Fruit fly (Drosophila melanogaster) whole organism, embryonic: ENCODE measurements around the gene CG4594.

Experiments used
- Atf-2 ChIP-seq: fragments of 200-800 bp; sonication (Bioruptor generic); optimal IDR thresholded peaks from 2 replicates; lab custom pipeline; 2016; ENCODE audit warnings: missing biosample characterization, missing genetic modification characterization
- BEAF-32 ChIP-seq: fragments of 200-800 bp; sonication (Bioruptor generic); optimal IDR thresholded peaks from 3 replicates; lab custom pipeline; 2017; ENCODE audit warnings: missing biosample characterization, missing genetic modification characterization, mild to moderate bottlenecking, moderate library complexity, missing genetic modification reagents
- CG10431 ChIP-seq: fragments of 200-800 bp; sonication (Bioruptor generic); optimal IDR thresholded peaks from 3 replicates; lab custom pipeline; 2018; ENCODE audit warnings: missing biosample characterization, mild to moderate bottlenecking, missing genetic modification characterization
- CG1603 ChIP-seq: fragments of 200-800 bp; sonication (Bioruptor generic); optimal IDR thresholded peaks from 2 replicates; lab custom pipeline; 2019; ENCODE audit warnings: missing biosample characterization, mild to moderate bottlenecking, missing genetic modification characterization, moderate library complexity
- CG16779 ChIP-seq: fragments of 200-800 bp; sonication (Bioruptor generic); IDR thresholded peaks from 2 replicates; pipeline ENCODE4 v1.3.6; 2022; ENCODE audit warnings: missing biosample characterization, missing genetic modification characterization
- CG17186 ChIP-seq: fragments of 200-800 bp; sonication (Bioruptor generic); optimal IDR thresholded peaks from 3 replicates; lab custom pipeline; 2017; ENCODE audit warnings: missing biosample characterization, missing genetic modification reagents, missing genetic modification characterization
- CG17359 ChIP-seq: fragments of 200-800 bp; sonication (Bioruptor generic); optimal IDR thresholded peaks from 3 replicates; lab custom pipeline; 2018; ENCODE audit warnings: missing biosample characterization, mild to moderate bottlenecking, missing genetic modification characterization, moderate library complexity
- CG17385 ChIP-seq: fragments of 200-800 bp; sonication (Bioruptor generic); optimal IDR thresholded peaks from 3 replicates; lab custom pipeline; 2018; ENCODE audit warnings: missing biosample characterization, mild to moderate bottlenecking, missing genetic modification characterization
- CG34422 ChIP-seq: fragments of 200-800 bp; sonication (Bioruptor generic); IDR thresholded peaks from 3 replicates; pipeline ENCODE4 v1.3.6; 2022; ENCODE audit warnings: missing biosample characterization, missing genetic modification characterization
- CG4854 ChIP-seq: fragments of 200-800 bp; sonication (Bioruptor generic); optimal IDR thresholded peaks from 2 replicates; lab custom pipeline; 2016; ENCODE audit warnings: missing biosample characterization, missing genetic modification characterization, inconsistent platforms
- CG8388 ChIP-seq: fragments of 200-800 bp; sonication (Bioruptor generic); optimal IDR thresholded peaks from 2 replicates; lab custom pipeline; 2019; ENCODE audit warnings: missing biosample characterization, mild to moderate bottlenecking, missing genetic modification characterization, moderate library complexity
- Camta ChIP-seq: fragments of 200-800 bp; sonication (Bioruptor generic); optimal IDR thresholded peaks from 2 replicates; lab custom pipeline; 2016; ENCODE audit warnings: missing biosample characterization, missing genetic modification characterization
- Dip3 ChIP-seq: fragments of 200-800 bp; sonication (Bioruptor generic); optimal IDR thresholded peaks from 3 replicates; lab custom pipeline; 2016; ENCODE audit warnings: missing biosample characterization, missing genetic modification characterization
- E2f2 ChIP-seq: fragments of 200-800 bp; sonication (Bioruptor generic); IDR thresholded peaks from 2 replicates; pipeline ENCODE4 v1.3.6; 2022; ENCODE audit warnings: missing biosample characterization, missing genetic modification characterization
- Ets65A ChIP-seq: fragments of 200-800 bp; sonication (Bioruptor generic); peaks from one replicate; lab custom pipeline; 2016; ENCODE audit warnings: missing biosample characterization, missing genetic modification characterization
- Fer2 ChIP-seq: fragments of 200-800 bp; sonication (Bioruptor generic); optimal IDR thresholded peaks from 2 replicates; lab custom pipeline; 2018; ENCODE audit warnings: missing biosample characterization, mild to moderate bottlenecking, missing genetic modification characterization, moderate library complexity
- GATAe ChIP-seq: fragments of 200-800 bp; sonication (Bioruptor generic); conservative IDR thresholded peaks from 2 replicates; pipeline ENCODE4 v1.3.6; 2022; ENCODE audit warnings: missing biosample characterization, missing genetic modification characterization
- Gug ChIP-seq: fragments of 200-800 bp; sonication (Bioruptor generic); IDR thresholded peaks from 4 replicates; pipeline ENCODE4 v1.3.6; 2022; ENCODE audit warnings: missing biosample characterization, missing genetic modification characterization
- HLH4C ChIP-seq: fragments of 200-800 bp; sonication (Bioruptor generic); IDR thresholded peaks from 3 replicates; pipeline ENCODE4 v1.3.6; 2022; ENCODE audit warnings: missing biosample characterization, missing genetic modification characterization; ENCODE audit not compliant: partially characterized antibody
- Jarid2 ChIP-seq: fragments of 200-800 bp; sonication (Bioruptor generic); optimal IDR thresholded peaks from 3 replicates; lab custom pipeline; 2017; ENCODE audit warnings: mild to moderate bottlenecking, missing biosample characterization, missing genetic modification reagents, missing genetic modification characterization
- Pdp1 ChIP-seq, 2 experiments: fragments of 200-800 bp; sonication (Bioruptor generic); optimal IDR thresholded peaks; 3 replicates each; lab custom pipeline; 2016; ENCODE audit warnings: missing biosample characterization in 2 of 2, missing genetic modification characterization in 2 of 2, mild to moderate bottlenecking in 1 of 2, moderate library complexity in 1 of 2
- Poxn ChIP-seq: fragments of 200-800 bp; sonication (Bioruptor generic); IDR thresholded peaks from 2 replicates; pipeline ENCODE4 v1.3.6; 2022; ENCODE audit warnings: missing biosample characterization, missing genetic modification characterization
- Rfx ChIP-seq: fragments of 200-800 bp; sonication (Bioruptor generic); IDR thresholded peaks from 2 replicates; pipeline ENCODE4 v1.3.6; 2022; ENCODE audit warnings: missing biosample characterization, missing genetic modification characterization
- Spps ChIP-seq: fragments of 200-800 bp; sonication (Bioruptor generic); optimal IDR thresholded peaks from 2 replicates; lab custom pipeline; 2018; ENCODE audit warnings: missing biosample characterization, mild to moderate bottlenecking, missing genetic modification characterization
- Xbp1 ChIP-seq: fragments of 200-800 bp; sonication (Bioruptor generic); optimal IDR thresholded peaks from 3 replicates; lab custom pipeline; 2016; ENCODE audit warnings: missing biosample characterization, mild to moderate bottlenecking, missing genetic modification characterization
- ato ChIP-seq: fragments of 200-800 bp; sonication (Bioruptor generic); IDR thresholded peaks from 2 replicates; pipeline ENCODE4 v1.3.6; 2022; ENCODE audit warnings: missing biosample characterization, missing genetic modification characterization; ENCODE audit not compliant: partially characterized antibody
- bab2 ChIP-seq: fragments of 200-800 bp; sonication (Bioruptor generic); optimal IDR thresholded peaks from 2 replicates; lab custom pipeline; 2016; ENCODE audit warnings: missing biosample characterization, missing genetic modification characterization
- bbx ChIP-seq: fragments of 200-800 bp; sonication (Bioruptor generic); IDR thresholded peaks from 2 replicates; pipeline ENCODE4 v1.3.6; 2022; ENCODE audit warnings: missing biosample characterization, missing genetic modification characterization; ENCODE audit not compliant: partially characterized antibody
- cg ChIP-seq: fragments of 200-800 bp; sonication (Bioruptor generic); optimal IDR thresholded peaks from 3 replicates; lab custom pipeline; 2019; ENCODE audit warnings: missing biosample characterization, mild to moderate bottlenecking, missing genetic modification characterization, moderate library complexity
- chm ChIP-seq: fragments of 200-800 bp; sonication (Bioruptor generic); IDR thresholded peaks from 2 replicates; pipeline ENCODE4 v1.3.6; 2022; ENCODE audit warnings: missing biosample characterization, missing genetic modification characterization
- crc ChIP-seq: fragments of 200-800 bp; sonication (Bioruptor generic); optimal IDR thresholded peaks from 2 replicates; lab custom pipeline; 2016; ENCODE audit warnings: missing biosample characterization, missing genetic modification characterization
- crol ChIP-seq: fragments of 200-800 bp; sonication (Bioruptor generic); IDR thresholded peaks from 2 replicates; pipeline ENCODE4 v1.3.6; 2022; ENCODE audit warnings: missing biosample characterization, missing genetic modification characterization
- da ChIP-seq: fragments of 200-800 bp; sonication (Bioruptor generic); optimal IDR thresholded peaks from 2 replicates; lab custom pipeline; 2016; ENCODE audit warnings: missing biosample characterization, missing genetic modification characterization
- dati ChIP-seq: fragments of 200-800 bp; sonication (Bioruptor generic); IDR thresholded peaks from 2 replicates; pipeline ENCODE4 v1.3.6; 2022; ENCODE audit warnings: missing biosample characterization, missing genetic modification characterization
- fu2 ChIP-seq: fragments of 200-800 bp; sonication (Bioruptor generic); optimal IDR thresholded peaks from 2 replicates; lab custom pipeline; 2016; ENCODE audit warnings: missing biosample characterization, missing genetic modification characterization
- gsb-n ChIP-seq: fragments of 200-800 bp; sonication (Bioruptor generic); optimal IDR thresholded peaks from 3 replicates; lab custom pipeline; 2018; ENCODE audit warnings: missing biosample characterization, mild to moderate bottlenecking, missing genetic modification characterization
- insv ChIP-seq, 2 experiments: fragments of 200-800 bp; sonication (Bioruptor generic); optimal IDR thresholded peaks; 3 replicates each; lab custom pipeline; 2016 to 2018; ENCODE audit warnings: missing biosample characterization in 2 of 2, missing genetic modification characterization in 2 of 2
- kni ChIP-seq: fragments of 200-800 bp; sonication (Bioruptor generic); optimal IDR thresholded peaks from 3 replicates; lab custom pipeline; 2017; ENCODE audit warnings: mild to moderate bottlenecking, missing biosample characterization, missing genetic modification reagents, missing genetic modification characterization
- lbe ChIP-seq: fragments of 200-800 bp; sonication (Bioruptor generic); optimal IDR thresholded peaks from 2 replicates; lab custom pipeline; 2016; ENCODE audit warnings: missing biosample characterization, mild to moderate bottlenecking, missing genetic modification characterization
- nom ChIP-seq: fragments of 200-800 bp; sonication (Bioruptor generic); optimal IDR thresholded peaks from 2 replicates; lab custom pipeline; 2017; ENCODE audit warnings: missing biosample characterization, missing genetic modification characterization, mild to moderate bottlenecking, moderate library complexity, missing genetic modification reagents
- otp ChIP-seq: fragments of 200-800 bp; sonication (Bioruptor generic); IDR thresholded peaks from 3 replicates; pipeline ENCODE4, ENCODE4 v1.3.6; 2022; ENCODE audit warnings: missing biosample characterization, missing genetic modification characterization
- pan ChIP-seq, 4 experiments: fragments of >200 bp in 3 of 4; fragments of 200-800 bp in 1 of 4; sonication (Bioruptor generic) in 1 of 4; optimal IDR thresholded peaks in 3 of 4; IDR thresholded peaks in 1 of 4; 2 replicates each; pipeline versions ENCODE4 v1.3.6 to Lab custom; 2017 to 2022; ENCODE audit warnings: missing biosample characterization in 2 of 4, missing genetic modification characterization in 2 of 4, mixed read lengths in 1 of 4
- peb ChIP-seq: fragments of 200-800 bp; sonication (Bioruptor generic); IDR thresholded peaks from 2 replicates; pipeline ENCODE4 v1.3.6; 2022; ENCODE audit warnings: missing biosample characterization, missing genetic modification characterization
- phol ChIP-seq: fragments of 200-800 bp; sonication (Bioruptor generic); optimal IDR thresholded peaks from 3 replicates; lab custom pipeline; 2018; ENCODE audit warnings: missing biosample characterization, mild to moderate bottlenecking, missing genetic modification characterization, moderate library complexity
- salm ChIP-seq: fragments of 200-800 bp; sonication (Bioruptor generic); optimal IDR thresholded peaks from 2 replicates; lab custom pipeline; 2018; ENCODE audit warnings: missing biosample characterization, mild to moderate bottlenecking, missing genetic modification characterization
- shn ChIP-seq: fragments of 200-800 bp; sonication (Bioruptor generic); optimal IDR thresholded peaks from 3 replicates; lab custom pipeline; 2016; ENCODE audit warnings: missing biosample characterization, missing genetic modification characterization
- slou ChIP-seq: fragments of 200-800 bp; sonication (Bioruptor generic); optimal IDR thresholded peaks from 3 replicates; lab custom pipeline; 2016; ENCODE audit warnings: missing biosample characterization, missing genetic modification characterization
- tll ChIP-seq, 2 experiments: fragments of 200-800 bp in 1 of 2; fragments of >200 bp in 1 of 2; sonication (Bioruptor generic) in 1 of 2; optimal IDR thresholded peaks; 2 replicates each; lab custom pipeline; 2017 to 2019; ENCODE audit warnings: missing biosample characterization in 2 of 2, missing genetic modification characterization in 2 of 2, mild to moderate bottlenecking in 1 of 2, moderate library complexity in 1 of 2
- unc-4 ChIP-seq: fragments of 200-800 bp; sonication (Bioruptor generic); IDR thresholded peaks from 2 replicates; pipeline ENCODE4 v1.3.6; 2022; ENCODE audit warnings: missing biosample characterization, missing genetic modification characterization; ENCODE audit not compliant: partially characterized antibody

CG4594 gene

DNA sequence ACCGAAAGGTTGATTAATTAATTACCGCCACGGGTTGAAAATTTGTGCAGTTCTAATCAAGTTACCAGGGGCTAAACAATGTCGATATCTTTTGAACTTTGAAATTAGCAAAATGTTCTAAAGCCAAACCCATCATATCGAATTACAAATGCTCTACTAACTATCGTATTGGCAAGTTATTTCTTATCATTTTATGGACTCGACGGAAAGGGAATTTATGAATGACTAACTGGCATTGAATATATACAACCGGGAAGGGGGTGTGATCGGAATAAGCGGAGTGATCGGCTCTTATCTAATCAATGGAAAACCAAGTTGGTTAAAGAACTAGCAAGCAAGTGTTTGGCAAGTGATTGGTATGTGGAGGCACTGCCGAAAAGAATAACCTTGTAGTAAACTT lies 23.6 kb downstream of the CG4594 start (continued):
- TF ChIP-seq pan (optimal IDR thresholded peaks at IDR 0.05; lab: Kevin White, UChicago): no peak
- no peak for TF ChIP-seq pan (GFP tag; optimal IDR thresholded peaks at IDR 0.05 in 1 of 2, IDR thresholded peaks at IDR 0.05 in 1 of 2)
- peak in 1 of 2 experiments; percentile 32 for TF ChIP-seq Pdp1 (GFP tag; optimal IDR thresholded peaks at IDR 0.05; lab: Kevin White, UChicago)
- no peak for TF ChIP-seq CG17186
- no peak for TF ChIP-seq insv (GFP tag; optimal IDR thresholded peaks at IDR 0.05; lab: Kevin White, UChicago)
- TF ChIP-seq CG4854 (GFP tag; lab: Kevin White, UChicago): no peak
- TF ChIP-seq Rfx (GFP tag; lab: Robert Waterston, UW): peak; percentile 69
- no peak for TF ChIP-seq E2f2 (GFP tag; lab: Robert Waterston, UW)
- TF ChIP-seq slou: no peak
- no peak for TF ChIP-seq Jarid2 (GFP tag; lab: Kevin White, UChicago)
- TF ChIP-seq Dip3: no peak
- TF ChIP-seq lbe (GFP tag; lab: Kevin White, UChicago): no peak
- TF ChIP-seq chm (GFP tag; lab: Robert Waterston, UW): no peak
- TF ChIP-seq CG8388: no peak
- TF ChIP-seq CG17385 (GFP tag; lab: Kevin White, UChicago): peak; percentile 4
- no peak for TF ChIP-seq Atf-2 (GFP tag; lab: Kevin White, UChicago)
- TF ChIP-seq Gug (GFP tag; lab: Robert Waterston, UW): no peak
- no peak for TF ChIP-seq Fer2 (tag; lab: Kevin White, UChicago)
- TF ChIP-seq CG34422 (GFP tag; lab: Robert Waterston, UW): no peak
- TF ChIP-seq BEAF-32 (GFP tag; lab: Kevin White, UChicago): no peak
- TF ChIP-seq, all 482 proteins: peak for 59

DNA sequence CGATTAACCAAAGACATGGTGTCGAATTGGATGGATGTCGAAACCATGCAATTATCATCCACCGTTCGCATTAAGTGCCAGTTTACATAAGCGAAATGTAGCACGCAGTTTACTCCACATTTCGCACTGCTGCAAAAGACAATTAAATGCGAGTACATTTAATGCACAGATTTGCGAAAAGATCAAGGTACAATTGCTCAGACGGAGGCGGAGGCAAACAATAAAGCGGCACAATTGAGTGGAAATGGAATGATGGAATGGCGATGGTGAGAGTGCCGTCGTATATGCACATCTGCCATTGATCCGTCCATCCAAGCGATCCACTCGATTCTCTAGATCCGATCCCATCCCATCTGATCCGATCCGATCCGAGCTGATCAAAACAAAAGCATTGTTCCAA lies 25.1 kb downstream of the CG4594 start:
- TF ChIP-seq Ets65A (GFP tag; lab: Kevin White, UChicago) (peak; percentile 24), unc-4 (no peak), nom (peak; percentile 82), otp (no peak)

DNA sequence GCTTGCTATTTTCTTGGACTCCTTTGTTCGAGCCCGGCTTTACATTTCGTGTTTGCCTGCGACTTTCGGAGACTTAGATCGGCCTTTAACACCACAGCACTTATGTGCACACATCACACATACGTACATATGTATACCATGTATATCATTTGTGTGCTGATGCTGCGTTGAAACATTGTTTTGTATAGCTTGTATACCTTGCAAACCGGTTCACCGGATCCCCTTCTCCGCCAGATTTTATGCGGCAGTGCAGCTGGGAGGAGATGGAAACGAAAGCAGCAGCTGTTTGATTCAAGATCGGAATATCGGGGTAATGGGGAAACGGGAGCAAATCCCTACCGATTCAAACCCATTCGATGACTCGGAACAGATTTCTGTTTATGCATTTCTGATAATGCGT lies 26.1 kb downstream of the CG4594 start:
- TF ChIP-seq gsb-n (tag; lab: Kevin White, UChicago) (no peak), fu2 (GFP tag; lab: Kevin White, UChicago) (no peak), bbx (no peak), ato (GFP tag; lab: Robert Waterston, UW) (no peak), crol (GFP tag; lab: Robert Waterston, UW) (peak; percentile 45; the same call in 1 of the 2 replicates), GATAe (no peak), CG17359 (no peak), phol (no peak), peb (GFP tag; lab: Robert Waterston, UW) (no peak), da (GFP tag; lab: Kevin White, UChicago) (no peak), kni (peak; percentile 79), shn (no peak), Xbp1 (no peak), bab2 (GFP tag; lab: Kevin White, UChicago) (no peak), cg (GFP tag; lab: Kevin White, UChicago) (peak; percentile 19), HLH4C (no peak), CG10431 (peak; percentile 98), Spps (tag; lab: Kevin White, UChicago) (no peak), dati (GFP tag; lab: Robert Waterston, UW) (no peak), CG16779 (GFP tag; lab: Robert Waterston, UW) (no peak), Fer2 (tag; lab: Kevin White, UChicago) (no peak), CG1603 (tag; lab: Kevin White, UChicago) (no peak), crc (GFP tag; lab: Kevin White, UChicago) (no peak), salm (tag; lab: Kevin White, UChicago) (no peak), Poxn (no peak), Camta (GFP tag; lab: Kevin White, UChicago) (no peak), tll (GFP tag; optimal IDR thresholded peaks at IDR 0.05; lab: Kevin White, UChicago) (peak in 1 of 2 experiments; percentile 20)
